Fruit fly (Drosophila melanogaster): ENCODE data around the gene Mitofilin.

dm6 chr3R:22042982-22043381 lies 19.8 kb upstream of the Mitofilin start:
- no peak for TF ChIP-seq CG8478 (optimal IDR thresholded peaks at IDR 0.05)
- no peak for TF ChIP-seq CTCF (optimal IDR thresholded peaks at IDR 0.05)
